Worm (Caenorhabditis elegans) whole organism, L3 larva: ENCODE results near the gene fbxa-27.
A peak's percentile ranks its signal among the peaks of the same experiment; 100 is the strongest.

ENCODE experiments used
- ZK546.5 ChIP-seq: sonication (generic microtip); optimal IDR thresholded peaks from 2 replicates; lab custom pipeline; 2017; ENCODE audit warnings: missing biosample characterization, missing genetic modification characterization
- aly-2 ChIP-seq: fragments of 150-350 bp; optimal IDR thresholded peaks from 2 replicates; lab custom pipeline; 2014; ENCODE audit warnings: missing biosample characterization, missing genetic modification characterization
- ama-1 ChIP-seq: fragments of 150-350 bp; optimal IDR thresholded peaks from 2 replicates; lab custom pipeline; 2018
- ceh-16 ChIP-seq: sonication (generic microtip); optimal IDR thresholded peaks from 2 replicates; lab custom pipeline; 2017; ENCODE audit warnings: missing biosample characterization, missing genetic modification characterization
- ceh-28 ChIP-seq: fragments of 150-350 bp; optimal IDR thresholded peaks from 2 replicates; lab custom pipeline; 2014; ENCODE audit warnings: missing biosample characterization, missing genetic modification reagents, missing genetic modification characterization
- ceh-82 ChIP-seq: fragments of 150-350 bp; optimal IDR thresholded peaks from 2 replicates; lab custom pipeline; 2014; ENCODE audit warnings: missing biosample characterization, missing genetic modification characterization
- ceh-9 ChIP-seq: sonication (generic microtip); optimal IDR thresholded peaks from 2 replicates; lab custom pipeline; 2018; ENCODE audit warnings: missing biosample characterization, missing genetic modification characterization
- egl-27 ChIP-seq: sonication (generic microtip); optimal IDR thresholded peaks from 4 replicates; lab custom pipeline; 2017; ENCODE audit warnings: missing biosample characterization, missing genetic modification reagents, missing genetic modification characterization
- egl-5 ChIP-seq: fragments of 150-350 bp; optimal IDR thresholded peaks from 2 replicates; lab custom pipeline; 2017; ENCODE audit warnings: missing biosample characterization, missing genetic modification reagents, missing genetic modification characterization, inconsistent platforms
- elt-1 ChIP-seq: fragments of 150-350 bp; optimal IDR thresholded peaks from 2 replicates; lab custom pipeline; 2014; ENCODE audit warnings: missing biosample characterization, missing genetic modification characterization
- elt-2 ChIP-seq: sonication (generic microtip); optimal IDR thresholded peaks from 2 replicates; lab custom pipeline; 2016; ENCODE audit warnings: missing genetic modification reagents, mild to moderate bottlenecking, missing genetic modification characterization, missing compliant biosample characterization
- fkh-10 ChIP-seq: sonication (generic microtip); optimal IDR thresholded peaks from 2 replicates; lab custom pipeline; 2017; ENCODE audit warnings: missing biosample characterization, missing genetic modification reagents, missing genetic modification characterization
- hmg-11 ChIP-seq: sonication (generic microtip); optimal IDR thresholded peaks from 2 replicates; lab custom pipeline; 2016; ENCODE audit warnings: missing genetic modification characterization, missing compliant biosample characterization
- jun-1 ChIP-seq: fragments of 150-350 bp; optimal IDR thresholded peaks from 2 replicates; lab custom pipeline; 2014; ENCODE audit warnings: missing biosample characterization, missing genetic modification reagents, missing genetic modification characterization
- lin-15B ChIP-seq: fragments of 150-350 bp; optimal IDR thresholded peaks from 2 replicates; lab custom pipeline; 2014; ENCODE audit warnings: missing biosample characterization, missing genetic modification characterization
- lsy-12 ChIP-seq: sonication (generic microtip); optimal IDR thresholded peaks from 2 replicates; lab custom pipeline; 2016; ENCODE audit warnings: mild to moderate bottlenecking, missing genetic modification characterization, missing compliant biosample characterization
- mdl-1 ChIP-seq: fragments of 150-350 bp; optimal IDR thresholded peaks from 2 replicates; lab custom pipeline; 2014; ENCODE audit warnings: missing biosample characterization, missing genetic modification characterization
- nfya-1 ChIP-seq: sonication (generic microtip); optimal IDR thresholded peaks from 2 replicates; lab custom pipeline; 2017; ENCODE audit warnings: missing genetic modification characterization, mild to moderate bottlenecking, missing compliant biosample characterization, antibody characterized with exemption, moderate library complexity; ENCODE audit not compliant: insufficient read depth
- nhr-12 ChIP-seq: fragments of 150-350 bp; optimal IDR thresholded peaks from 2 replicates; lab custom pipeline; 2014; ENCODE audit warnings: missing biosample characterization, missing genetic modification characterization
- nhr-23 ChIP-seq: fragments of 150-350 bp; optimal IDR thresholded peaks from 2 replicates; lab custom pipeline; 2014; ENCODE audit warnings: missing biosample characterization, missing genetic modification reagents, missing genetic modification characterization
- nhr-237 ChIP-seq: fragments of 150-350 bp; optimal IDR thresholded peaks from 2 replicates; lab custom pipeline; 2014; ENCODE audit warnings: missing biosample characterization, missing genetic modification characterization
- nhr-25 ChIP-seq: sonication (generic microtip); optimal IDR thresholded peaks from 2 replicates; lab custom pipeline; 2017; ENCODE audit warnings: missing biosample characterization, missing genetic modification characterization
- nhr-43 ChIP-seq: sonication (generic microtip); optimal IDR thresholded peaks from 2 replicates; lab custom pipeline; 2016; ENCODE audit warnings: mild to moderate bottlenecking, missing genetic modification characterization, missing compliant biosample characterization; ENCODE audit not compliant: poor library complexity, severe bottlenecking
- nhr-76 ChIP-seq: fragments of 150-350 bp; sonication (generic microtip); optimal IDR thresholded peaks from 5 replicates; lab custom pipeline; 2014; ENCODE audit warnings: missing biosample characterization, missing genetic modification characterization
- pha-4 ChIP-seq: fragments of 150-350 bp; optimal IDR thresholded peaks from 2 replicates; lab custom pipeline; 2014; ENCODE audit warnings: missing biosample characterization, missing genetic modification reagents, missing genetic modification characterization
- pqm-1 ChIP-seq: fragments of 150-350 bp; optimal IDR thresholded peaks from 2 replicates; lab custom pipeline; 2017; ENCODE audit warnings: missing biosample characterization, missing genetic modification characterization, inconsistent platforms
- sea-2 ChIP-seq: fragments of 150-350 bp; sonication (generic microtip); optimal IDR thresholded peaks from 4 replicates; lab custom pipeline; 2014; ENCODE audit warnings: missing biosample characterization, missing genetic modification reagents, missing genetic modification characterization
- skn-1 ChIP-seq: fragments of 150-350 bp; optimal IDR thresholded peaks from 2 replicates; lab custom pipeline; 2014; ENCODE audit warnings: missing biosample characterization, missing genetic modification characterization
- snpc-4 ChIP-seq: fragments of 150-350 bp; optimal IDR thresholded peaks from 2 replicates; lab custom pipeline; 2014; ENCODE audit warnings: missing biosample characterization, missing genetic modification characterization
- tbx-2 ChIP-seq: sonication (generic microtip); optimal IDR thresholded peaks from 2 replicates; lab custom pipeline; 2016; ENCODE audit warnings: mild to moderate bottlenecking, missing genetic modification characterization, missing compliant biosample characterization
- unc-62 ChIP-seq: fragments of 150-350 bp; sonication (generic microtip); optimal IDR thresholded peaks from 4 replicates; lab custom pipeline; 2014; ENCODE audit warnings: missing biosample characterization, missing genetic modification reagents, missing genetic modification characterization
- zag-1 ChIP-seq: fragments of 150-350 bp; optimal IDR thresholded peaks from 2 replicates; lab custom pipeline; 2014; ENCODE audit warnings: missing biosample characterization, missing genetic modification characterization
- ztf-11 ChIP-seq: fragments of 150-350 bp; optimal IDR thresholded peaks from 2 replicates; lab custom pipeline; 2014; ENCODE audit warnings: missing biosample characterization, missing genetic modification characterization
- ztf-4 ChIP-seq: fragments of 150-350 bp; optimal IDR thresholded peaks from 2 replicates; lab custom pipeline; 2014; ENCODE audit warnings: missing biosample characterization, missing genetic modification characterization

fbxa-27 gene

DNA sequence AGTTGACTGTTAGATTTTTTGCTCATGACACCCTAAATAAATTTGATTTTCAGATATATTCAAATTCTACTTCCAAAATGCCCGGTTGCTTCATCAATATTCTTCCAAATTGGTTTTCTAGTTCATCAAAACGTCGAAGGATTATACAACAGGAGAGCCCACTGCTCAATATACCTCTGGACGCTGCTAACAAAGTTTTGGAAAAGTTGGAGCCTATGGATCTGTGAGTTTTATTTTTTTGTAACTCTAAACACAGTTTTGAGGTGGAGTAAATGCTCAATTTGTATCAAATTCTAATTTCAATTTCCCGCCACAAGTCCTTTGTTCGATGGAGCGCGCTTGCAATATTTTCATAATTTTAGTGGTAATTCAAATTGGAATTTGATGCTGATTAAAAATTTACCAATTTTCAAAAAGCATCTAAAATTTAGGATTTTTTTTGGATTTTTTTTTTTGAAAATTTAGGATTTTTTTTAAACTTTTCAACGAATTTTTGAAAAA is at the start of gene fbxa-27:
Gene fbxa-27, plus strand, starts transcription at position 51 of the 501 bp plus-strand sequence.
- no peak for TF ChIP-seq nhr-25 (tag; lab: Kevin White, UChicago)
- TF ChIP-seq, all 47 proteins: peak for 0

ce11 chrIII:1293135-1293534 is 49.6 kb upstream of the fbxa-27 start, which contains the start of gene fbxa-36:
TSS of gene fbxa-36 (minus strand) at chrIII:1293235.
- TF ChIP-seq egl-5 (tag; lab: Kevin White, UChicago) (no peak), ceh-9 (tag; lab: Kevin White, UChicago) (no peak), nhr-12 (tag; lab: Kevin White, UChicago) (no peak), ceh-28 (no peak), elt-1 (tag; lab: Kevin White, UChicago) (no peak), unc-62 (GFP tag; lab: Kevin White, UChicago) (no peak), zag-1 (tag; lab: Kevin White, UChicago) (no peak), ama-1 (no peak), aly-2 (tag; lab: Kevin White, UChicago) (no peak), ZK546.5 (tag; lab: Kevin White, UChicago) (no peak), nhr-43 (tag; lab: Kevin White, UChicago) (no peak), lsy-12 (tag; lab: Kevin White, UChicago) (no peak), ztf-11 (tag; lab: Kevin White, UChicago) (no peak), nhr-76 (tag; lab: Kevin White, UChicago) (no peak), elt-2 (no peak)

- no peak for TF ChIP-seq snpc-4 (tag; lab: Kevin White, UChicago)
- TF ChIP-seq jun-1, result no peak
- TF ChIP-seq ceh-16 (tag; lab: Kevin White, UChicago), result no peak
- TF ChIP-seq ama-1, result no peak
- no peak for TF ChIP-seq sea-2 (GFP tag; lab: Kevin White, UChicago)
- TF ChIP-seq ceh-28, result no peak
- no peak for TF ChIP-seq fkh-10 (GFP tag; lab: Kevin White, UChicago)
- TF ChIP-seq elt-1 (tag; lab: Kevin White, UChicago), result no peak
- peak; percentile 86 for TF ChIP-seq pqm-1 (tag; lab: Kevin White, UChicago)
- TF ChIP-seq skn-1, result no peak
- no peak for TF ChIP-seq ztf-4 (tag; lab: Kevin White, UChicago)
- TF ChIP-seq lin-15B (tag; lab: Kevin White, UChicago), result no peak
- no peak for TF ChIP-seq nhr-43 (tag; lab: Kevin White, UChicago)
- no peak for TF ChIP-seq ceh-82 (tag; lab: Kevin White, UChicago)
- TF ChIP-seq nfya-1 (tag; lab: Kevin White, UChicago), result no peak
- peak; percentile 63 for TF ChIP-seq elt-2
- no peak for TF ChIP-seq hmg-11 (tag; lab: Kevin White, UChicago)
Measured at ce11 chrIII:1295149-1295716, 47.5 kb upstream of the fbxa-27 start, which contains the start of gene fbxa-35. TSS of gene fbxa-35 (plus strand) at chrIII:1295666.

ce11 chrIII:1297604-1298003 is 45.2 kb upstream of the fbxa-27 start, which contains the start of gene fbxa-28:
TSS of gene fbxa-28 (plus strand) at chrIII:1297904.
- TF ChIP-seq pha-4 (tag; lab: Kevin White, UChicago) (no peak), egl-27 (tag; lab: Kevin White, UChicago) (no peak), ama-1 (no peak), nhr-43 (tag; lab: Kevin White, UChicago) (no peak), elt-2 (no peak), aly-2 (tag; lab: Kevin White, UChicago) (no peak), sea-2 (GFP tag; lab: Kevin White, UChicago) (no peak), mdl-1 (no peak), ceh-16 (tag; lab: Kevin White, UChicago) (no peak), ztf-11 (tag; lab: Kevin White, UChicago) (no peak), nhr-237 (tag; lab: Kevin White, UChicago) (no peak), nhr-23 (tag; lab: Kevin White, UChicago) (no peak), tbx-2 (tag; lab: Kevin White, UChicago) (no peak)
